Fruit fly (Drosophila melanogaster) whole organism, adult: Measurements from ENCODE around the gene Alg7.

Source experiments
- CG11617 ChIP-seq: fragments of 200-800 bp; sonication (Bioruptor generic); optimal IDR thresholded peaks from 2 replicates; lab custom pipeline; 2017; ENCODE audit warnings: mild to moderate bottlenecking, missing biosample characterization, missing genetic modification reagents, missing genetic modification characterization
- CG12768 ChIP-seq: fragments of 200-800 bp; sonication (Bioruptor generic); optimal IDR thresholded peaks from 2 replicates; lab custom pipeline; 2017; ENCODE audit warnings: missing biosample characterization, missing genetic modification characterization, mild to moderate bottlenecking, moderate library complexity, missing genetic modification reagents
- CG14711 ChIP-seq: fragments of 200-800 bp; sonication (Bioruptor generic); optimal IDR thresholded peaks from 2 replicates; lab custom pipeline; 2018; ENCODE audit warnings: missing biosample characterization, mild to moderate bottlenecking, missing genetic modification characterization, moderate library complexity
- CG1620 ChIP-seq: fragments of 200-800 bp; sonication (Bioruptor generic); optimal IDR thresholded peaks from 2 replicates; lab custom pipeline; 2016; ENCODE audit warnings: missing biosample characterization, missing genetic modification characterization
- CG33017 ChIP-seq: fragments of 200-800 bp; sonication (Bioruptor generic); optimal IDR thresholded peaks from 2 replicates; lab custom pipeline; 2018; ENCODE audit warnings: missing biosample characterization, mild to moderate bottlenecking, missing genetic modification characterization, moderate library complexity
- CG5204 ChIP-seq: fragments of 200-800 bp; sonication (Bioruptor generic); optimal IDR thresholded peaks from 2 replicates; lab custom pipeline; 2016; ENCODE audit warnings: missing biosample characterization, missing genetic modification characterization
- CG7045 ChIP-seq: fragments of 200-800 bp; sonication (Bioruptor generic); optimal IDR thresholded peaks from 2 replicates; lab custom pipeline; 2017; ENCODE audit warnings: missing biosample characterization, mild to moderate bottlenecking, missing genetic modification characterization
- CG7101 ChIP-seq: fragments of 200-800 bp; sonication (Bioruptor generic); optimal IDR thresholded peaks from 2 replicates; lab custom pipeline; 2018; ENCODE audit warnings: missing biosample characterization, mild to moderate bottlenecking, missing genetic modification characterization, moderate library complexity
- Clk ChIP-seq: fragments of 200-800 bp; sonication (Bioruptor generic); optimal IDR thresholded peaks from 2 replicates; lab custom pipeline; 2017; ENCODE audit warnings: missing biosample characterization, missing genetic modification characterization
- Crg-1 ChIP-seq: fragments of 200-800 bp; sonication (Bioruptor generic); optimal IDR thresholded peaks from 2 replicates; lab custom pipeline; 2016; ENCODE audit warnings: missing biosample characterization, missing genetic modification characterization
- Hr96 ChIP-seq: fragments of 200-800 bp; sonication (Bioruptor generic); optimal IDR thresholded peaks from 2 replicates; lab custom pipeline; 2016; ENCODE audit warnings: missing biosample characterization, missing genetic modification characterization
- Mnt ChIP-seq: fragments of 200-800 bp; sonication (Bioruptor generic); optimal IDR thresholded peaks from 2 replicates; lab custom pipeline; 2016; ENCODE audit warnings: missing biosample characterization, mild to moderate bottlenecking, missing genetic modification characterization
- bab1 ChIP-seq: fragments of 200-800 bp; sonication (Bioruptor generic); optimal IDR thresholded peaks from 3 replicates; lab custom pipeline; 2019; ENCODE audit warnings: missing biosample characterization, mild to moderate bottlenecking, missing genetic modification characterization, moderate library complexity
- cic ChIP-seq: fragments of 200-800 bp; sonication (Bioruptor generic); optimal IDR thresholded peaks from 2 replicates; lab custom pipeline; 2017; ENCODE audit warnings: missing biosample characterization, mild to moderate bottlenecking, missing genetic modification characterization, moderate library complexity
- cnc ChIP-seq, 2 experiments: fragments of >200 bp; optimal IDR thresholded peaks; 2 replicates each; lab custom pipeline; 2017
- kay ChIP-seq: fragments of 200-800 bp; sonication (Bioruptor generic); peaks from one replicate; lab custom pipeline; 2016; ENCODE audit warnings: missing biosample characterization, missing genetic modification characterization, borderline replicate concordance
- ovo ChIP-seq: fragments of 200-800 bp; sonication (Bioruptor generic); optimal IDR thresholded peaks from 2 replicates; lab custom pipeline; 2016; ENCODE audit warnings: missing biosample characterization, missing genetic modification characterization
- pad ChIP-seq: fragments of 200-800 bp; sonication (Bioruptor generic); optimal IDR thresholded peaks from 3 replicates; lab custom pipeline; 2017; ENCODE audit warnings: missing biosample characterization, missing genetic modification characterization, mild to moderate bottlenecking, moderate library complexity, missing genetic modification reagents
- tj ChIP-seq: fragments of 200-800 bp; sonication (Bioruptor generic); optimal IDR thresholded peaks from 3 replicates; lab custom pipeline; 2017; ENCODE audit warnings: missing biosample characterization, mild to moderate bottlenecking, missing genetic modification characterization, moderate library complexity
- toe ChIP-seq: fragments of 200-800 bp; sonication (Bioruptor generic); optimal IDR thresholded peaks from 2 replicates; lab custom pipeline; 2016; ENCODE audit warnings: missing biosample characterization, missing genetic modification characterization

Alg7 gene

dm6 chr2L:13179095-13179494, at the start of gene Alg7:
TSS of gene Alg7 (plus strand) at chr2L:13179247.
- TF ChIP-seq kay (GFP tag; lab: Kevin White, UChicago) (no peak), bab1 (GFP tag; lab: Kevin White, UChicago) (peak; percentile 49), ovo (GFP tag; lab: Kevin White, UChicago) (no peak), pad (GFP tag; lab: Kevin White, UChicago) (no peak), CG33017 (tag; lab: Kevin White, UChicago) (no peak), CG5204 (GFP tag; lab: Kevin White, UChicago) (no peak), tj (peak; percentile 45), CG1620 (no peak), CG12768 (GFP tag; lab: Kevin White, UChicago) (no peak), Hr96 (GFP tag; lab: Kevin White, UChicago) (no peak)

- TF ChIP-seq CG5204 (GFP tag; lab: Kevin White, UChicago) (no peak), kay (GFP tag; lab: Kevin White, UChicago) (no peak), CG33017 (tag; lab: Kevin White, UChicago) (no peak), pad (GFP tag; lab: Kevin White, UChicago) (no peak), CG7045 (GFP tag; lab: Kevin White, UChicago) (no peak), CG7101 (tag; lab: Kevin White, UChicago) (no peak), Hr96 (GFP tag; lab: Kevin White, UChicago) (no peak), CG1620 (no peak)
These were observed 48.8 kb upstream of the Alg7 start, which contains the start of gene CG5122 for dm6 chr2L:13130291-13130690. TSS of gene CG5122 (plus strand) at chr2L:13130591.

dm6 chr2L:13135929-13136328, 43.1 kb upstream of the Alg7 start:
- TF ChIP-seq ovo (GFP tag; lab: Kevin White, UChicago) = no peak
- TF ChIP-seq CG33017 (tag; lab: Kevin White, UChicago) = no peak

- TF ChIP-seq CG33017 (tag; lab: Kevin White, UChicago) (no peak), toe (GFP tag; lab: Kevin White, UChicago) (no peak), ovo (GFP tag; lab: Kevin White, UChicago) (no peak), CG7101 (tag; lab: Kevin White, UChicago) (no peak), CG12768 (GFP tag; lab: Kevin White, UChicago) (no peak), tj (no peak), CG14711 (tag; lab: Kevin White, UChicago) (no peak), bab1 (GFP tag; lab: Kevin White, UChicago) (no peak), CG5204 (GFP tag; lab: Kevin White, UChicago) (no peak), cic (no peak), pad (GFP tag; lab: Kevin White, UChicago) (no peak), kay (GFP tag; lab: Kevin White, UChicago) (no peak)
These were observed 38.2 kb upstream of the Alg7 start for dm6 chr2L:13140891-13141290.

- TF ChIP-seq CG14711 (tag; lab: Kevin White, UChicago) (no peak), bab1 (GFP tag; lab: Kevin White, UChicago) (no peak), CG7045 (GFP tag; lab: Kevin White, UChicago) (no peak), CG33017 (tag; lab: Kevin White, UChicago) (no peak), CG5204 (GFP tag; lab: Kevin White, UChicago) (no peak), toe (GFP tag; lab: Kevin White, UChicago) (no peak), CG1620 (no peak), tj (no peak), ovo (GFP tag; lab: Kevin White, UChicago) (no peak), Mnt (GFP tag; lab: Kevin White, UChicago) (no peak), Crg-1 (no peak), cnc (optimal IDR thresholded peaks at IDR 0.05; lab: Kevin White, UChicago) (no peak), Clk (GFP tag; lab: Kevin White, UChicago) (no peak), CG12768 (GFP tag; lab: Kevin White, UChicago) (no peak), pad (GFP tag; lab: Kevin White, UChicago) (no peak), Hr96 (GFP tag; lab: Kevin White, UChicago) (no peak), CG11617 (GFP tag; lab: Kevin White, UChicago) (no peak), cic (no peak), CG7101 (tag; lab: Kevin White, UChicago) (no peak), kay (GFP tag; lab: Kevin White, UChicago) (no peak)
These were observed 36.2 kb upstream of the Alg7 start, which contains the start of gene CG9928 for dm6 chr2L:13142803-13143202. TSS of gene CG9928 (minus strand) at chr2L:13142903.

dm6 chr2L:13143522-13143921, 35.5 kb upstream of the Alg7 start, which contains the start of gene CG16978:
TSS of gene CG16978 (minus strand) at chr2L:13143622.
- no peak for TF ChIP-seq cic

dm6 chr2L:13145035-13145683, 33.9 kb upstream of the Alg7 start:
- peak; percentile 77 for TF ChIP-seq bab1 (GFP tag; lab: Kevin White, UChicago)
- TF ChIP-seq CG7101 (tag; lab: Kevin White, UChicago) = no peak
